Worm (Caenorhabditis elegans) whole organism, mixed stage, embryonic: ENCODE data around the gene ZK1321.1.

Experiments
- blmp-1 ChIP-seq: fragments of 150-350 bp; optimal IDR thresholded peaks from 2 replicates; lab custom pipeline; 2014; ENCODE audit warnings: missing biosample characterization, missing genetic modification characterization
- ces-1 ChIP-seq: fragments of 150-350 bp; optimal IDR thresholded peaks from 2 replicates; lab custom pipeline; 2014; ENCODE audit warnings: missing biosample characterization, missing genetic modification reagents, missing genetic modification characterization
- elt-1 ChIP-seq: sonication (generic microtip); optimal IDR thresholded peaks from 2 replicates; lab custom pipeline; 2017; ENCODE audit warnings: missing genetic modification characterization, mild to moderate bottlenecking, missing compliant biosample characterization, antibody characterized with exemption, moderate library complexity, borderline replicate concordance; ENCODE audit not compliant: insufficient read depth
- snpc-4 ChIP-seq: fragments of 150-350 bp; optimal IDR thresholded peaks from 2 replicates; lab custom pipeline; 2014; ENCODE audit warnings: missing biosample characterization, missing genetic modification characterization
- unc-62 ChIP-seq: fragments of 150-350 bp; optimal IDR thresholded peaks from 2 replicates; lab custom pipeline; 2014; ENCODE audit warnings: missing biosample characterization, missing genetic modification reagents, missing genetic modification characterization

ce11 chrII:9713083-9713482 lies 40.7 kb upstream of the ZK1321.1 start:
- no peak for TF ChIP-seq unc-62 (GFP tag; lab: Kevin White, UChicago)
- TF ChIP-seq elt-1 (tag; lab: Kevin White, UChicago): no peak
- no peak for TF ChIP-seq snpc-4 (tag; lab: Kevin White, UChicago)
- no peak for TF ChIP-seq ces-1
- TF ChIP-seq blmp-1: no peak
